Worm (Caenorhabditis elegans) whole organism, early embryonic: ENCODE data around the gene ndg-4.

Experiments used
- B0310.2 ChIP-seq: sonication (generic microtip); optimal IDR thresholded peaks from 2 replicates; lab custom pipeline; 2016; ENCODE audit warnings: mild to moderate bottlenecking, missing genetic modification characterization, missing compliant biosample characterization
- F13C5.2 ChIP-seq: sonication (generic microtip); optimal IDR thresholded peaks from 2 replicates; lab custom pipeline; 2017; ENCODE audit warnings: mild to moderate bottlenecking, missing genetic modification characterization, inconsistent platforms, missing compliant biosample characterization
- aly-1 ChIP-seq: sonication (generic microtip); optimal IDR thresholded peaks from 2 replicates; lab custom pipeline; 2016; ENCODE audit warnings: missing genetic modification characterization, missing compliant biosample characterization
- ama-1 ChIP-seq: fragments of 150-350 bp; optimal IDR thresholded peaks from 2 replicates; lab custom pipeline; 2014
- ceh-13 ChIP-seq: fragments of 200-800 bp; sonication (Bioruptor generic); optimal IDR thresholded peaks from 2 replicates; lab custom pipeline; 2018; ENCODE audit warnings: mild to moderate bottlenecking, missing genetic modification characterization, missing compliant biosample characterization
- ceh-36 ChIP-seq: sonication (generic microtip); optimal IDR thresholded peaks from 2 replicates; lab custom pipeline; 2016; ENCODE audit warnings: missing genetic modification characterization, inconsistent platforms, missing compliant biosample characterization
- ets-7 ChIP-seq: sonication (generic microtip); optimal IDR thresholded peaks from 2 replicates; lab custom pipeline; 2016; ENCODE audit warnings: missing genotype, missing genetic modification characterization, missing compliant biosample characterization
- flt-1 ChIP-seq: fragments of 200-800 bp; sonication (Bioruptor generic); IDR thresholded peaks from 2 replicates; pipeline ENCODE4 v1.3.6; 2022; ENCODE audit warnings: missing genetic modification characterization, missing compliant biosample characterization
- hmbx-1 ChIP-seq: sonication (generic microtip); optimal IDR thresholded peaks from 2 replicates; lab custom pipeline; 2016; ENCODE audit warnings: mild to moderate bottlenecking, missing genetic modification characterization, missing compliant biosample characterization
- hmg-4 ChIP-seq: fragments of 200-800 bp; sonication (Bioruptor generic); optimal IDR thresholded peaks from 2 replicates; lab custom pipeline; 2018; ENCODE audit warnings: mild to moderate bottlenecking, missing genetic modification characterization, missing compliant biosample characterization
- hnd-1 ChIP-seq: sonication (generic microtip); optimal IDR thresholded peaks from 2 replicates; lab custom pipeline; 2016; ENCODE audit warnings: missing genetic modification characterization, missing compliant biosample characterization
- pes-1 ChIP-seq: fragments of 200-800 bp; sonication (Bioruptor generic); IDR thresholded peaks from 2 replicates; pipeline ENCODE4 v1.3.6; 2022; ENCODE audit warnings: missing genetic modification reagents, missing genetic modification characterization, missing compliant biosample characterization
- scrt-1 ChIP-seq: fragments of 200-800 bp; sonication (Bioruptor generic); IDR thresholded peaks from 2 replicates; pipeline ENCODE4 v1.3.6; 2022; ENCODE audit warnings: missing genetic modification characterization, missing compliant biosample characterization
- sea-1 ChIP-seq: fragments of 200-800 bp; sonication (Bioruptor generic); conservative IDR thresholded peaks from 2 replicates; pipeline ENCODE4 v1.3.6; 2022; ENCODE audit warnings: missing genetic modification characterization, missing compliant biosample characterization
- tbx-11 ChIP-seq: fragments of 200-800 bp; sonication (Bioruptor generic); IDR thresholded peaks from 2 replicates; pipeline ENCODE4 v1.3.6; 2022; ENCODE audit warnings: missing genetic modification characterization, missing compliant biosample characterization
- tbx-37 ChIP-seq: fragments of 200-800 bp; sonication (Bioruptor generic); conservative IDR thresholded peaks from 2 replicates; pipeline ENCODE4 v1.3.6; 2022; ENCODE audit warnings: missing genetic modification reagents, missing genetic modification characterization, missing compliant biosample characterization
- tra-4 ChIP-seq: sonication (generic microtip); optimal IDR thresholded peaks from 2 replicates; lab custom pipeline; 2017; ENCODE audit warnings: missing genetic modification characterization, missing compliant biosample characterization

ndg-4 gene

ce11 chrIII:4467277-4467676, at the start of gene ndg-4:
Gene ndg-4 (minus strand): TSS chrIII:4467377.
- no peak for TF ChIP-seq tra-4
- TF ChIP-seq ceh-36 = no peak
- no peak for TF ChIP-seq ets-7 (tag; lab: Kevin White, UChicago)
- no peak for TF ChIP-seq tbx-37 (GFP tag; lab: Robert Waterston, UW)
- no peak for TF ChIP-seq ama-1
- TF ChIP-seq flt-1 = no peak
- TF ChIP-seq aly-1 (tag; lab: Kevin White, UChicago) = no peak
- no peak for TF ChIP-seq ceh-13 (GFP tag; lab: Kevin White, UChicago)
- TF ChIP-seq B0310.2 (tag; lab: Kevin White, UChicago) = no peak

- TF ChIP-seq hmg-4 (GFP tag; lab: Kevin White, UChicago) (peak; percentile 5), hmbx-1 (tag; lab: Kevin White, UChicago) (no peak), flt-1 (no peak)
These were observed 48.0 kb upstream of the ndg-4 start for ce11 chrIII:4515173-4515572.

- no peak for TF ChIP-seq tbx-37 (GFP tag; lab: Robert Waterston, UW)
- no peak for TF ChIP-seq sea-1 (GFP tag; lab: Robert Waterston, UW)
- TF ChIP-seq hnd-1 (tag; lab: Kevin White, UChicago) = no peak
- TF ChIP-seq F13C5.2 = peak; percentile 7
- TF ChIP-seq tbx-11 = no peak
- peak; percentile 63 for TF ChIP-seq hmg-4 (GFP tag; lab: Kevin White, UChicago)
- no peak for TF ChIP-seq aly-1 (tag; lab: Kevin White, UChicago)
- no peak for TF ChIP-seq ama-1
- no peak for TF ChIP-seq pes-1 (GFP tag; lab: Robert Waterston, UW)
- TF ChIP-seq ets-7 (tag; lab: Kevin White, UChicago) = no peak
- TF ChIP-seq tra-4 = no peak
- no peak for TF ChIP-seq ceh-13 (GFP tag; lab: Kevin White, UChicago)
- no peak; the same call in 1 of the 2 replicates for TF ChIP-seq flt-1
- no peak for TF ChIP-seq scrt-1 (GFP tag; lab: Robert Waterston, UW)
- TF ChIP-seq hmbx-1 (tag; lab: Kevin White, UChicago) = no peak
- no peak for TF ChIP-seq ceh-36
These were observed 46.7 kb upstream of the ndg-4 start for ce11 chrIII:4513926-4514325.

- peak; percentile 1 for TF ChIP-seq ceh-13 (GFP tag; lab: Kevin White, UChicago)
- TF ChIP-seq F13C5.2 = peak; percentile 66
- TF ChIP-seq scrt-1 (GFP tag; lab: Robert Waterston, UW) = no peak
These were observed 41.1 kb upstream of the ndg-4 start, which contains the start of the genes cct-5 and F25F2.1 for ce11 chrIII:4508064-4508905. Gene cct-5 (minus strand): TSS chrIII:4508114. Gene F25F2.1 (plus strand): TSS chrIII:4508855.

ce11 chrIII:4506590-4507128, 39.5 kb upstream of the ndg-4 start:
- TF ChIP-seq ceh-36 (no peak), hmg-4 (GFP tag; lab: Kevin White, UChicago) (no peak)

- TF ChIP-seq F13C5.2 = no peak
- no peak for TF ChIP-seq B0310.2 (tag; lab: Kevin White, UChicago)
- TF ChIP-seq hmg-4 (GFP tag; lab: Kevin White, UChicago) = no peak
These were observed 39.0 kb upstream of the ndg-4 start for ce11 chrIII:4506140-4506539.

ce11 chrIII:4505726-4506125, 38.5 kb upstream of the ndg-4 start:
- no peak for TF ChIP-seq tbx-11
- TF ChIP-seq B0310.2 (tag; lab: Kevin White, UChicago) = no peak
- TF ChIP-seq tbx-37 (GFP tag; lab: Robert Waterston, UW) = no peak
- TF ChIP-seq ceh-36 = no peak
- TF ChIP-seq hmbx-1 (tag; lab: Kevin White, UChicago) = no peak

ce11 chrIII:4504934-4505484, 37.8 kb upstream of the ndg-4 start:
- TF ChIP-seq F13C5.2 = no peak
- TF ChIP-seq ama-1 = no peak
- no peak for TF ChIP-seq B0310.2 (tag; lab: Kevin White, UChicago)
- no peak for TF ChIP-seq sea-1 (GFP tag; lab: Robert Waterston, UW)

- TF ChIP-seq pes-1 (GFP tag; lab: Robert Waterston, UW) (no peak), B0310.2 (tag; lab: Kevin White, UChicago) (no peak), flt-1 (no peak), sea-1 (GFP tag; lab: Robert Waterston, UW) (no peak), scrt-1 (GFP tag; lab: Robert Waterston, UW) (no peak), ets-7 (tag; lab: Kevin White, UChicago) (no peak), F13C5.2 (no peak), hnd-1 (tag; lab: Kevin White, UChicago) (no peak), aly-1 (tag; lab: Kevin White, UChicago) (no peak), ceh-36 (no peak), tbx-37 (GFP tag; lab: Robert Waterston, UW) (no peak), hmg-4 (GFP tag; lab: Kevin White, UChicago) (no peak), tra-4 (no peak), tbx-11 (no peak), hmbx-1 (tag; lab: Kevin White, UChicago) (no peak), ama-1 (no peak), ceh-13 (GFP tag; lab: Kevin White, UChicago) (no peak)
These were observed 37.2 kb upstream of the ndg-4 start for ce11 chrIII:4504358-4504757.
